Fruit fly (Drosophila melanogaster) whole organism, embryonic: ENCODE results near the gene Eh.

Experiments
- Aef1 ChIP-seq: fragments of 200-800 bp; sonication (Bioruptor generic); IDR thresholded peaks from 3 replicates; pipeline ENCODE4 v1.3.6; 2022; ENCODE audit warnings: missing biosample characterization, missing genetic modification characterization
- Asciz ChIP-seq: fragments of 200-800 bp; sonication (Bioruptor generic); optimal IDR thresholded peaks from 2 replicates; lab custom pipeline; 2017; ENCODE audit warnings: missing biosample characterization, mild to moderate bottlenecking, missing genetic modification characterization, missing genetic modification reagents
- CG10462 ChIP-seq: fragments of 200-800 bp; sonication (Bioruptor generic); optimal IDR thresholded peaks from 2 replicates; lab custom pipeline; 2016; ENCODE audit warnings: missing biosample characterization, missing genetic modification characterization
- CG11093 ChIP-seq: fragments of 200-800 bp; sonication (Bioruptor generic); IDR thresholded peaks from 3 replicates; pipeline ENCODE4 v1.3.6; 2022; ENCODE audit warnings: missing biosample characterization, missing genetic modification characterization
- CG12155 ChIP-seq: fragments of 200-800 bp; sonication (Bioruptor generic); optimal IDR thresholded peaks from 3 replicates; lab custom pipeline; 2016; ENCODE audit warnings: missing biosample characterization, missing genetic modification characterization
- CG12299 ChIP-seq: fragments of 200-800 bp; sonication (Bioruptor generic); optimal IDR thresholded peaks from 2 replicates; lab custom pipeline; 2018; ENCODE audit warnings: missing biosample characterization, mild to moderate bottlenecking, missing genetic modification characterization
- CG13123 ChIP-seq: fragments of 200-800 bp; sonication (Bioruptor generic); optimal IDR thresholded peaks from 2 replicates; lab custom pipeline; 2016; ENCODE audit warnings: missing biosample characterization, missing genetic modification characterization
- CG13287 ChIP-seq: fragments of 200-800 bp; sonication (Bioruptor generic); IDR thresholded peaks from 2 replicates; pipeline ENCODE4 v1.3.6; 2022; ENCODE audit warnings: missing biosample characterization, missing genetic modification characterization; ENCODE audit not compliant: partially characterized antibody
- CG14014 ChIP-seq: fragments of 200-800 bp; sonication (Bioruptor generic); IDR thresholded peaks from 2 replicates; pipeline ENCODE4 v1.3.6; 2022; ENCODE audit warnings: missing biosample characterization, missing genetic modification characterization
- CG14441 ChIP-seq: fragments of 200-800 bp; sonication (Bioruptor generic); IDR thresholded peaks from 2 replicates; pipeline ENCODE4 v1.3.6; 2022; ENCODE audit warnings: missing biosample characterization, missing genetic modification characterization
- CG16779 ChIP-seq: fragments of 200-800 bp; sonication (Bioruptor generic); IDR thresholded peaks from 2 replicates; pipeline ENCODE4 v1.3.6; 2022; ENCODE audit warnings: missing biosample characterization, missing genetic modification characterization
- CG16813 ChIP-seq: fragments of 200-800 bp; sonication (Bioruptor generic); IDR thresholded peaks from 3 replicates; pipeline ENCODE4 v1.3.6; 2022; ENCODE audit warnings: missing biosample characterization, missing genetic modification characterization; ENCODE audit not compliant: partially characterized antibody
- CG17829 ChIP-seq: fragments of 200-800 bp; optimal IDR thresholded peaks from 2 replicates; lab custom pipeline; 2019; ENCODE audit warnings: missing biosample characterization, mild to moderate bottlenecking, missing genetic modification characterization, moderate library complexity
- CG1792 ChIP-seq: fragments of 200-800 bp; sonication (Bioruptor generic); optimal IDR thresholded peaks from 2 replicates; lab custom pipeline; 2016; ENCODE audit warnings: missing biosample characterization, missing genetic modification characterization
- CG2129 ChIP-seq: fragments of 200-800 bp; sonication (Bioruptor generic); IDR thresholded peaks from 2 replicates; pipeline ENCODE4 v1.3.6; 2022; ENCODE audit warnings: missing biosample characterization, missing genetic modification characterization; ENCODE audit not compliant: partially characterized antibody
- CG2712 ChIP-seq: fragments of 200-800 bp; optimal IDR thresholded peaks from 3 replicates; lab custom pipeline; 2019; ENCODE audit warnings: missing biosample characterization, mild to moderate bottlenecking, missing genetic modification characterization, moderate library complexity
- CG31224 ChIP-seq: fragments of 200-800 bp; sonication (Bioruptor generic); IDR thresholded peaks from 2 replicates; pipeline ENCODE4 v1.3.6; 2022; ENCODE audit warnings: missing biosample characterization, missing genetic modification characterization
- CG3281 ChIP-seq: fragments of 200-800 bp; sonication (Bioruptor generic); optimal IDR thresholded peaks from 3 replicates; lab custom pipeline; 2017; ENCODE audit warnings: missing biosample characterization, mild to moderate bottlenecking, missing genetic modification characterization
- CG33213 ChIP-seq: fragments of 200-800 bp; sonication (Bioruptor generic); optimal IDR thresholded peaks from 3 replicates; lab custom pipeline; 2016; ENCODE audit warnings: missing biosample characterization, missing genetic modification characterization
- CG34224 ChIP-seq: fragments of 200-800 bp; sonication (Bioruptor generic); IDR thresholded peaks from 3 replicates; pipeline ENCODE4 v1.3.6; 2022; ENCODE audit warnings: missing biosample characterization, missing genetic modification characterization; ENCODE audit not compliant: partially characterized antibody
- CG4404 ChIP-seq: fragments of 200-800 bp; sonication (Bioruptor generic); IDR thresholded peaks from 2 replicates; pipeline ENCODE4 v1.3.6; 2022; ENCODE audit warnings: missing biosample characterization, missing genetic modification characterization
- D ChIP-seq, 2 experiments: fragments of 200-800 bp in 1 of 2; fragments of >200 bp in 1 of 2; sonication (Bioruptor generic) in 1 of 2; optimal IDR thresholded peaks; 2 replicates in 1 of 2; 3 replicates in 1 of 2; lab custom pipeline; 2017; ENCODE audit warnings: mild to moderate bottlenecking in 1 of 2, missing biosample characterization in 1 of 2, missing genetic modification characterization in 1 of 2, missing genetic modification reagents in 1 of 2
- Dip2 ChIP-seq: fragments of 200-800 bp; sonication (Bioruptor generic); IDR thresholded peaks from 2 replicates; pipeline ENCODE4 v1.3.6; 2022; ENCODE audit warnings: missing biosample characterization, missing genetic modification characterization
- Fer2 ChIP-seq: fragments of 200-800 bp; sonication (Bioruptor generic); optimal IDR thresholded peaks from 2 replicates; lab custom pipeline; 2018; ENCODE audit warnings: missing biosample characterization, mild to moderate bottlenecking, missing genetic modification characterization, moderate library complexity
- HLH54F ChIP-seq: fragments of 200-800 bp; sonication (Bioruptor generic); optimal IDR thresholded peaks from 3 replicates; lab custom pipeline; 2016; ENCODE audit warnings: missing biosample characterization, missing genetic modification characterization
- Jarid2 ChIP-seq: fragments of 200-800 bp; sonication (Bioruptor generic); optimal IDR thresholded peaks from 3 replicates; lab custom pipeline; 2017; ENCODE audit warnings: mild to moderate bottlenecking, missing biosample characterization, missing genetic modification reagents, missing genetic modification characterization
- Nf-YA ChIP-seq: fragments of 200-800 bp; sonication (Bioruptor generic); IDR thresholded peaks from 2 replicates; pipeline ENCODE4 v1.3.6; 2022; ENCODE audit warnings: missing biosample characterization, missing genetic modification characterization
- Nf-YB ChIP-seq: fragments of 200-800 bp; sonication (Bioruptor generic); optimal IDR thresholded peaks from 3 replicates; lab custom pipeline; 2019; ENCODE audit warnings: missing biosample characterization, mild to moderate bottlenecking, missing genetic modification characterization, moderate library complexity
- Ptx1 ChIP-seq: fragments of 200-800 bp; sonication (Bioruptor generic); IDR thresholded peaks from 2 replicates; pipeline ENCODE4 v1.3.6; 2022; ENCODE audit warnings: missing biosample characterization, missing genetic modification characterization
- Xbp1 ChIP-seq: fragments of 200-800 bp; sonication (Bioruptor generic); optimal IDR thresholded peaks from 3 replicates; lab custom pipeline; 2016; ENCODE audit warnings: missing biosample characterization, mild to moderate bottlenecking, missing genetic modification characterization
- al ChIP-seq: fragments of 200-800 bp; sonication (Bioruptor generic); IDR thresholded peaks from 2 replicates; pipeline ENCODE4 v1.3.6; 2022; ENCODE audit warnings: missing biosample characterization, missing genetic modification characterization
- bsh ChIP-seq, 2 experiments: fragments of 200-800 bp; sonication (Bioruptor generic); optimal IDR thresholded peaks; 2 replicates each; lab custom pipeline; 2017 to 2018; ENCODE audit warnings: mild to moderate bottlenecking in 2 of 2, missing biosample characterization in 2 of 2, missing genetic modification characterization in 2 of 2, moderate library complexity in 1 of 2
- btn ChIP-seq: fragments of 200-800 bp; sonication (Bioruptor generic); optimal IDR thresholded peaks from 2 replicates; lab custom pipeline; 2016; ENCODE audit warnings: missing biosample characterization, missing genetic modification characterization
- exex ChIP-seq: fragments of 200-800 bp; sonication (Bioruptor generic); optimal IDR thresholded peaks from 4 replicates; lab custom pipeline; 2018; ENCODE audit warnings: missing biosample characterization, mild to moderate bottlenecking, missing genetic modification characterization, moderate library complexity
- ftz-f1 ChIP-seq: fragments of 200-800 bp; sonication (Bioruptor generic); optimal IDR thresholded peaks from 2 replicates; lab custom pipeline; 2016; ENCODE audit warnings: missing biosample characterization, missing genetic modification characterization
- gro ChIP-seq: fragments of 200-800 bp; sonication (Bioruptor generic); optimal IDR thresholded peaks from 2 replicates; lab custom pipeline; 2016; ENCODE audit warnings: missing biosample characterization, missing genetic modification characterization
- hth ChIP-seq: fragments of >200 bp; optimal IDR thresholded peaks from 2 replicates; lab custom pipeline; 2017; ENCODE audit warnings: inconsistent platforms
- lola ChIP-seq, 3 experiments: fragments of >200 bp in 2 of 3; fragments of 200-800 bp in 1 of 3; sonication (Bioruptor generic) in 1 of 3; optimal IDR thresholded peaks; 2 replicates each; lab custom pipeline; 2017 to 2019; ENCODE audit warnings: missing biosample characterization in 3 of 3, missing genetic modification characterization in 3 of 3, mild to moderate bottlenecking in 1 of 3, moderate library complexity in 1 of 3
- luna ChIP-seq: fragments of 200-800 bp; sonication (Bioruptor generic); optimal IDR thresholded peaks from 2 replicates; lab custom pipeline; 2016; ENCODE audit warnings: missing biosample characterization, missing genetic modification characterization
- nerfin-2 ChIP-seq: fragments of 200-800 bp; sonication (Bioruptor generic); IDR thresholded peaks from 2 replicates; pipeline ENCODE4 v1.3.6; 2022; ENCODE audit warnings: missing biosample characterization, missing genetic modification characterization; ENCODE audit not compliant: partially characterized antibody
- nom ChIP-seq: fragments of 200-800 bp; sonication (Bioruptor generic); optimal IDR thresholded peaks from 2 replicates; lab custom pipeline; 2017; ENCODE audit warnings: missing biosample characterization, missing genetic modification characterization, mild to moderate bottlenecking, moderate library complexity, missing genetic modification reagents
- otp ChIP-seq: fragments of 200-800 bp; sonication (Bioruptor generic); IDR thresholded peaks from 3 replicates; pipeline ENCODE4, ENCODE4 v1.3.6; 2022; ENCODE audit warnings: missing biosample characterization, missing genetic modification characterization
- pan ChIP-seq, 4 experiments: fragments of >200 bp in 3 of 4; fragments of 200-800 bp in 1 of 4; sonication (Bioruptor generic) in 1 of 4; optimal IDR thresholded peaks in 3 of 4; IDR thresholded peaks in 1 of 4; 2 replicates each; pipeline versions ENCODE4 v1.3.6 to Lab custom; 2017 to 2022; ENCODE audit warnings: missing biosample characterization in 2 of 4, missing genetic modification characterization in 2 of 4, mixed read lengths in 1 of 4
- sr ChIP-seq: fragments of 200-800 bp; sonication (Bioruptor generic); IDR thresholded peaks from 3 replicates; pipeline ENCODE4 v1.3.6; 2022; ENCODE audit warnings: missing biosample characterization, missing genetic modification characterization
- sug ChIP-seq: fragments of 200-800 bp; optimal IDR thresholded peaks from 2 replicates; lab custom pipeline; 2019; ENCODE audit warnings: missing biosample characterization, mild to moderate bottlenecking, missing genetic modification characterization, moderate library complexity
- trem ChIP-seq: fragments of 200-800 bp; optimal IDR thresholded peaks from 3 replicates; lab custom pipeline; 2019; ENCODE audit warnings: missing biosample characterization, mild to moderate bottlenecking, missing genetic modification characterization, moderate library complexity
- vnd ChIP-seq: fragments of 200-800 bp; sonication (Bioruptor generic); IDR thresholded peaks from 3 replicates; pipeline ENCODE4 v1.3.6; 2022; ENCODE audit warnings: missing biosample characterization, missing genetic modification characterization; ENCODE audit not compliant: partially characterized antibody
- wdn ChIP-seq: fragments of 200-800 bp; sonication (Bioruptor generic); IDR thresholded peaks from 2 replicates; pipeline ENCODE4 v1.3.6; 2022; ENCODE audit warnings: missing biosample characterization, missing genetic modification characterization
- zen2 ChIP-seq: fragments of 200-800 bp; sonication (Bioruptor generic); IDR thresholded peaks from 3 replicates; pipeline ENCODE4 v1.3.6; 2022; ENCODE audit warnings: missing biosample characterization, missing genetic modification characterization; ENCODE audit not compliant: partially characterized antibody

The Eh gene

DNA sequence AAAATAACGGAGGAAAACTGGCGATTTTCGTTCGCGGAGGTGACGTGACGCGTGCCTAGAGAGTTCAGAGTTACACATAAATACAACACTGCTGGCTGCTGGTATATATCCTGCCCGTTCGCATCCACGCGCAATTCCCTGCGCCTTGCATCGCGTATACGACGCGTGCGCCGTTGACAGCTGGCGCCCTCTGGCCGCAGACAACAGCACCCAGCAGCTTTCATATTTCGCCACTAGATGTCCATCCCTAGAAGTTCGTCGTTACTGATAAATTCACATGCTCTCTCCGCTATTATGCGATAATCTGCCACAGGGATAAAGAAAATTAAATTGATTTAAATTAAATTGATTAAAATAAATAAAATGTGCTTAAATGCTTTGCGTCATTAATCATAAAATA, 46.2 kb downstream of the Eh start, which contains the start of gene Sur-8:
TSS of gene Sur-8 (minus strand) at position 82 of the 400 bp plus-strand sequence.
- TF ChIP-seq CG13287 (GFP tag; lab: Robert Waterston, UW) (0 out of 2 replicates have a peak, but pooled peaks have one; percentile 27), wdn (no peak), zen2 (GFP tag; lab: Robert Waterston, UW) (0 out of 3 replicates have a peak, but pooled peaks have one; percentile 33), HLH54F (peak; percentile 43), CG14441 (GFP tag; lab: Robert Waterston, UW) (peak; percentile 73), CG12299 (tag; lab: Kevin White, UChicago) (no peak), CG1792 (GFP tag; lab: Kevin White, UChicago) (peak; percentile 13), CG16779 (GFP tag; lab: Robert Waterston, UW) (peak; percentile 82), nom (GFP tag; lab: Kevin White, UChicago) (no peak), gro (GFP tag; lab: Kevin White, UChicago) (no peak), sr (0 out of 3 replicates have a peak, but pooled peaks have one; percentile 38), lola (GFP tag; optimal IDR thresholded peaks at IDR 0.05; lab: Kevin White, UChicago) (no peak), luna (GFP tag; lab: Kevin White, UChicago) (peak; percentile 48), CG10462 (GFP tag; lab: Kevin White, UChicago) (no peak), CG17829 (tag; lab: Kevin White, UChicago) (peak; percentile 53), D (optimal IDR thresholded peaks at IDR 0.05; lab: Kevin White, UChicago) (no peak), D (GFP tag; optimal IDR thresholded peaks at IDR 0.05; lab: Kevin White, UChicago) (peak; percentile 45), otp (peak; percentile 75; the same call in 2 of the 3 replicates), pan (optimal IDR thresholded peaks at IDR 0.05; lab: Kevin White, UChicago) (no peak), pan (GFP tag; optimal IDR thresholded peaks at IDR 0.05 in 1 of 2, IDR thresholded peaks at IDR 0.05 in 1 of 2) (peak in 1 of 2 experiments; percentile 77), CG13123 (peak; percentile 38), bsh (GFP tag; optimal IDR thresholded peaks at IDR 0.05; lab: Kevin White, UChicago) (peak in 1 of 2 experiments; percentile 45), sug (tag; lab: Kevin White, UChicago) (peak; percentile 53), Nf-YA (no peak), CG11093 (GFP tag; lab: Robert Waterston, UW) (peak; percentile 50; the same call in 1 of the 3 replicates), CG3281 (GFP tag; lab: Kevin White, UChicago) (peak; percentile 21), Aef1 (GFP tag; lab: Robert Waterston, UW) (peak; percentile 50; the same call in 1 of the 3 replicates), CG31224 (GFP tag; lab: Robert Waterston, UW) (peak; percentile 47; the same call in 1 of the 2 replicates), Fer2 (tag; lab: Kevin White, UChicago) (no peak), CG33213 (GFP tag; lab: Kevin White, UChicago) (peak; percentile 67), CG34224 (GFP tag; lab: Robert Waterston, UW) (no peak), Jarid2 (GFP tag; lab: Kevin White, UChicago) (peak; percentile 26), CG16813 (GFP tag; lab: Robert Waterston, UW) (no peak), Nf-YB (GFP tag; lab: Kevin White, UChicago) (no peak), CG2129 (GFP tag; lab: Robert Waterston, UW) (no peak), Ptx1 (GFP tag; lab: Robert Waterston, UW) (peak; percentile 81), CG4404 (GFP tag; lab: Robert Waterston, UW) (no peak), al (peak; percentile 21; the same call in 1 of the 2 replicates), Xbp1 (GFP tag; lab: Kevin White, UChicago) (peak; percentile 85), hth (lab: Kevin White, UChicago) (no peak), btn (GFP tag; lab: Kevin White, UChicago) (no peak), vnd (GFP tag; lab: Robert Waterston, UW) (no peak), CG2712 (no peak), exex (tag; lab: Kevin White, UChicago) (no peak), Asciz (no peak), trem (tag; lab: Kevin White, UChicago) (no peak), CG12155 (peak; percentile 49), nerfin-2 (GFP tag; lab: Robert Waterston, UW) (no peak), Dip2 (GFP tag; lab: Robert Waterston, UW) (no peak), CG14014 (GFP tag; lab: Robert Waterston, UW) (peak; percentile 71; the same call in 1 of the 2 replicates), ftz-f1 (GFP tag; lab: Kevin White, UChicago) (peak; percentile 38)
